Worm (Caenorhabditis elegans) whole organism, early embryonic: ENCODE results near the gene C12D8.20.

Experiments
- B0310.2 ChIP-seq: sonication (generic microtip); optimal IDR thresholded peaks from 2 replicates; lab custom pipeline; 2016; ENCODE audit warnings: mild to moderate bottlenecking, missing genetic modification characterization, missing compliant biosample characterization
- F13C5.2 ChIP-seq: sonication (generic microtip); optimal IDR thresholded peaks from 2 replicates; lab custom pipeline; 2017; ENCODE audit warnings: mild to moderate bottlenecking, missing genetic modification characterization, inconsistent platforms, missing compliant biosample characterization
- aly-1 ChIP-seq: sonication (generic microtip); optimal IDR thresholded peaks from 2 replicates; lab custom pipeline; 2016; ENCODE audit warnings: missing genetic modification characterization, missing compliant biosample characterization
- ama-1 ChIP-seq: fragments of 150-350 bp; optimal IDR thresholded peaks from 2 replicates; lab custom pipeline; 2014
- ceh-13 ChIP-seq: fragments of 200-800 bp; sonication (Bioruptor generic); optimal IDR thresholded peaks from 2 replicates; lab custom pipeline; 2018; ENCODE audit warnings: mild to moderate bottlenecking, missing genetic modification characterization, missing compliant biosample characterization
- ceh-36 ChIP-seq: sonication (generic microtip); optimal IDR thresholded peaks from 2 replicates; lab custom pipeline; 2016; ENCODE audit warnings: missing genetic modification characterization, inconsistent platforms, missing compliant biosample characterization
- ets-7 ChIP-seq: sonication (generic microtip); optimal IDR thresholded peaks from 2 replicates; lab custom pipeline; 2016; ENCODE audit warnings: missing genotype, missing genetic modification characterization, missing compliant biosample characterization
- flt-1 ChIP-seq: fragments of 200-800 bp; sonication (Bioruptor generic); IDR thresholded peaks from 2 replicates; pipeline ENCODE4 v1.3.6; 2022; ENCODE audit warnings: missing genetic modification characterization, missing compliant biosample characterization
- hmbx-1 ChIP-seq: sonication (generic microtip); optimal IDR thresholded peaks from 2 replicates; lab custom pipeline; 2016; ENCODE audit warnings: mild to moderate bottlenecking, missing genetic modification characterization, missing compliant biosample characterization
- hmg-4 ChIP-seq: fragments of 200-800 bp; sonication (Bioruptor generic); optimal IDR thresholded peaks from 2 replicates; lab custom pipeline; 2018; ENCODE audit warnings: mild to moderate bottlenecking, missing genetic modification characterization, missing compliant biosample characterization
- hnd-1 ChIP-seq: sonication (generic microtip); optimal IDR thresholded peaks from 2 replicates; lab custom pipeline; 2016; ENCODE audit warnings: missing genetic modification characterization, missing compliant biosample characterization
- pes-1 ChIP-seq: fragments of 200-800 bp; sonication (Bioruptor generic); IDR thresholded peaks from 2 replicates; pipeline ENCODE4 v1.3.6; 2022; ENCODE audit warnings: missing genetic modification reagents, missing genetic modification characterization, missing compliant biosample characterization
- scrt-1 ChIP-seq: fragments of 200-800 bp; sonication (Bioruptor generic); IDR thresholded peaks from 2 replicates; pipeline ENCODE4 v1.3.6; 2022; ENCODE audit warnings: missing genetic modification characterization, missing compliant biosample characterization
- sea-1 ChIP-seq: fragments of 200-800 bp; sonication (Bioruptor generic); conservative IDR thresholded peaks from 2 replicates; pipeline ENCODE4 v1.3.6; 2022; ENCODE audit warnings: missing genetic modification characterization, missing compliant biosample characterization
- tbx-11 ChIP-seq: fragments of 200-800 bp; sonication (Bioruptor generic); IDR thresholded peaks from 2 replicates; pipeline ENCODE4 v1.3.6; 2022; ENCODE audit warnings: missing genetic modification characterization, missing compliant biosample characterization
- tbx-37 ChIP-seq: fragments of 200-800 bp; sonication (Bioruptor generic); conservative IDR thresholded peaks from 2 replicates; pipeline ENCODE4 v1.3.6; 2022; ENCODE audit warnings: missing genetic modification reagents, missing genetic modification characterization, missing compliant biosample characterization
- tra-4 ChIP-seq: sonication (generic microtip); optimal IDR thresholded peaks from 2 replicates; lab custom pipeline; 2017; ENCODE audit warnings: missing genetic modification characterization, missing compliant biosample characterization

The C12D8.20 gene

DNA sequence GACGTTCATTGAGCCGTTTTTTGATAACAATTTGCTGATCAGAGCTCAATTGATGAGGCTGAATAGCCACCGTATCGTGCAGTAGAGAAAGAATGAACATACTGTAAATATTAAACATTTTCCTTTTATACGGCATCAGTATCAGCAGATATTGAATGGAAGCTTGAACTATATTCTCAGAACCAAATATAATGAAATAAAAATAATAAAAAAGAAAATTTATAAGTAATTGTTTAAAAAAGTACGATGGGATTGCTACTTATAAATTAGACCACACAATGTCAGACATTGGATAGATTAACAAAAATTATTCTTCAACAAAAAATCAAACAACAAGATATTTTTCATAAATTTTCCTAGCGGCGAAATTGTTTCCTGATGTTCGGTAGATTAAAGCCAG lies 15.6 kb upstream of the C12D8.20 start, which contains the start of gene rpc-25:
Gene rpc-25, minus strand, starts transcription at position 101 of the 400 bp plus-strand sequence.
- TF ChIP-seq hmg-4 (no peak), flt-1 (GFP tag; lab: Robert Waterston, UW) (no peak), aly-1 (tag; lab: Kevin White, UChicago) (no peak), sea-1 (GFP tag; lab: Robert Waterston, UW) (no peak), ceh-13 (GFP tag; lab: Kevin White, UChicago) (no peak)

ce11 chrV:10210244-10210643 lies 11.9 kb upstream of the C12D8.20 start, which contains the start of gene tftc-3:
tftc-3 (minus strand) TSS chrV:10210344.
- no peak for TF ChIP-seq F13C5.2
- no peak for TF ChIP-seq ama-1 (lab: Kevin White, UChicago)
- no peak for TF ChIP-seq aly-1 (tag; lab: Kevin White, UChicago)
- no peak for TF ChIP-seq hmg-4
- no peak for TF ChIP-seq tbx-11 (GFP tag; lab: Robert Waterston, UW)
- no peak for TF ChIP-seq flt-1 (GFP tag; lab: Robert Waterston, UW)
- no peak for TF ChIP-seq sea-1 (GFP tag; lab: Robert Waterston, UW)
- TF ChIP-seq ceh-36 (tag; lab: Kevin White, UChicago) = no peak
- no peak for TF ChIP-seq B0310.2
- TF ChIP-seq ceh-13 (GFP tag; lab: Kevin White, UChicago) = no peak
- no peak for TF ChIP-seq tbx-37
- no peak for TF ChIP-seq ets-7 (tag; lab: Kevin White, UChicago)
- no peak for TF ChIP-seq pes-1 (GFP tag; lab: Robert Waterston, UW)
- TF ChIP-seq scrt-1 (GFP tag; lab: Robert Waterston, UW) = no peak
- no peak for TF ChIP-seq hmbx-1 (tag; lab: Kevin White, UChicago)
- TF ChIP-seq tra-4 (tag; lab: Kevin White, UChicago) = no peak
- no peak for TF ChIP-seq hnd-1

ce11 chrV:10212027-10212426 lies 10.1 kb upstream of the C12D8.20 start, which contains the start of gene zhit-3:
zhit-3 (minus strand) TSS chrV:10212127.
- TF ChIP-seq tbx-11 (GFP tag; lab: Robert Waterston, UW) = no peak

- no peak for TF ChIP-seq sea-1 (GFP tag; lab: Robert Waterston, UW)
- TF ChIP-seq ets-7 (tag; lab: Kevin White, UChicago) = no peak
- TF ChIP-seq ceh-13 (GFP tag; lab: Kevin White, UChicago) = no peak
- TF ChIP-seq flt-1 (GFP tag; lab: Robert Waterston, UW) = no peak
- no peak for TF ChIP-seq scrt-1 (GFP tag; lab: Robert Waterston, UW)
- TF ChIP-seq hnd-1 = no peak
- no peak for TF ChIP-seq ama-1 (lab: Kevin White, UChicago)
- TF ChIP-seq tra-4 (tag; lab: Kevin White, UChicago) = no peak
- no peak for TF ChIP-seq ceh-36 (tag; lab: Kevin White, UChicago)
- no peak for TF ChIP-seq aly-1 (tag; lab: Kevin White, UChicago)
Measured at ce11 chrV:10212627-10213026, 9.5 kb upstream of the C12D8.20 start, which contains the start of gene hpo-40. hpo-40 (plus strand) TSS chrV:10212927.

DNA sequence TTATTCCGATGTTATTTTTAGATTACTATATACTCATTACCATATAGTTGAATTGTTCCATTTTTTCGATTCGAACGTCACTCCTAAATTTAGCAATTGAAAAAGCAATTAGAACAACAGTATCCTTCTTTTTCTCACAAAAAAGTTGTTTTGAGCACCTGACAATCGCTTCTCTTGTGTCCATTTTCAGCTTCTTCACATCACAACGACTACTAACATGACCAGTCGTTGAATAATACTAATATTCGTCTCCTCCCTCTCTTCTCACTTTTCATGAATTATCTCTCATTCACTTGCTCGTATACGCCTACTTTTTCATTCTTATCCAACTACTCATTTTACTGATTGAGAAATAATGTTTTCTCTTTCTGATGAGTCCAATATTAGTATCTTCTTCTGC lies 5.4 kb upstream of the C12D8.20 start, which contains the start of gene ZK856.14:
Gene ZK856.14, plus strand, starts transcription at position 301 of the 400 bp plus-strand sequence.
- TF ChIP-seq F13C5.2 (no peak), ama-1 (lab: Kevin White, UChicago) (no peak), ceh-36 (tag; lab: Kevin White, UChicago) (no peak), ets-7 (tag; lab: Kevin White, UChicago) (no peak), tbx-11 (GFP tag; lab: Robert Waterston, UW) (no peak), flt-1 (GFP tag; lab: Robert Waterston, UW) (no peak), hmbx-1 (tag; lab: Kevin White, UChicago) (no peak), hnd-1 (no peak), hmg-4 (no peak), tbx-37 (no peak), tra-4 (tag; lab: Kevin White, UChicago) (no peak), scrt-1 (GFP tag; lab: Robert Waterston, UW) (no peak), pes-1 (GFP tag; lab: Robert Waterston, UW) (no peak), ceh-13 (GFP tag; lab: Kevin White, UChicago) (no peak)

- no peak for TF ChIP-seq tbx-37
- no peak for TF ChIP-seq ama-1 (lab: Kevin White, UChicago)
- TF ChIP-seq F13C5.2 = no peak
- TF ChIP-seq ceh-13 (GFP tag; lab: Kevin White, UChicago) = no peak
- TF ChIP-seq aly-1 (tag; lab: Kevin White, UChicago) = no peak
- TF ChIP-seq hmg-4 = no peak
- TF ChIP-seq sea-1 (GFP tag; lab: Robert Waterston, UW) = no peak
- TF ChIP-seq B0310.2 = no peak
- no peak for TF ChIP-seq tbx-11 (GFP tag; lab: Robert Waterston, UW)
- no peak for TF ChIP-seq ceh-36 (tag; lab: Kevin White, UChicago)
- no peak for TF ChIP-seq pes-1 (GFP tag; lab: Robert Waterston, UW)
- no peak for TF ChIP-seq hnd-1
- no peak for TF ChIP-seq ets-7 (tag; lab: Kevin White, UChicago)
- no peak for TF ChIP-seq flt-1 (GFP tag; lab: Robert Waterston, UW)
- TF ChIP-seq scrt-1 (GFP tag; lab: Robert Waterston, UW) = no peak
- no peak for TF ChIP-seq hmbx-1 (tag; lab: Kevin White, UChicago)
Measured at ce11 chrV:10220605-10221004, 1.5 kb upstream of the C12D8.20 start, which contains the start of gene C12D8.13. C12D8.13 (minus strand) TSS chrV:10220705.

DNA sequence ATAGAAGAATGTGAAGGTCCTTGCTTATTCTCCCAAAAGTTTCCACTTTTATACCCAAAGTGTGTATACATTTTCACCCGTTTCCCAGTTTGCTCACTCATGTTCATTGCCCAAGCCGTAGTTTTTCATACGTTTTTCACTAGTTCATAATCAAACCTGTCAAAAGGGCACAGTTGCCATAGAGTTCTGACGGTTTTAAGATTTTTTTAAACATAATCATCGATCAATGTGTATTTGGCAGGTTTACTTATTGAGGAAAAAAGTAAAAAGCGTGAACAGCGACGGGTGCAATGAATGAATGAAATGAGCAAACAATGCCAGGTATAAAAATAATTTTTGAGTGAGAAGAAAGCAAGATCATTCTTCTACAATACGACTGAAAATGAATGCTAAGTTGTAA lies 790 bp upstream of the C12D8.20 start, which contains the start of the genes fipr-5 and fipr-9:
Gene fipr-5, minus strand, starts transcription at position 101 of the 400 bp plus-strand sequence.
Gene fipr-9, plus strand, starts transcription at position 346 of the 400 bp plus-strand sequence.
- TF ChIP-seq tbx-37 (no peak), sea-1 (GFP tag; lab: Robert Waterston, UW) (no peak), B0310.2 (no peak), tbx-11 (GFP tag; lab: Robert Waterston, UW) (no peak), ceh-13 (GFP tag; lab: Kevin White, UChicago) (no peak), pes-1 (GFP tag; lab: Robert Waterston, UW) (no peak), hmg-4 (no peak), ets-7 (tag; lab: Kevin White, UChicago) (no peak), aly-1 (tag; lab: Kevin White, UChicago) (no peak), hmbx-1 (tag; lab: Kevin White, UChicago) (no peak), scrt-1 (GFP tag; lab: Robert Waterston, UW) (no peak), F13C5.2 (no peak), ceh-36 (tag; lab: Kevin White, UChicago) (no peak), tra-4 (tag; lab: Kevin White, UChicago) (no peak)
